Fruit fly (Drosophila melanogaster): ENCODE data around the gene SdhD.

The SdhD gene

dm6 chr3R:23721936-23722335 lies 38.5 kb downstream of the SdhD start (continued):
- no peak for TF ChIP-seq Mes4 (GFP tag; optimal IDR thresholded peaks at IDR 0.05)
- TF ChIP-seq chinmo (GFP tag; IDR thresholded peaks at IDR 0.05; ENCODE audit: partially characterized antibody), result no peak
- peak; percentile 1 for TF ChIP-seq Jarid2 (GFP tag; optimal IDR thresholded peaks at IDR 0.05)
- no peak for TF ChIP-seq Scr (GFP tag; IDR thresholded peaks at IDR 0.05; ENCODE audit: partially characterized antibody)
- no peak for TF ChIP-seq CG1647 (GFP tag; optimal IDR thresholded peaks at IDR 0.05)
- TF ChIP-seq CG3281 (GFP tag; optimal IDR thresholded peaks at IDR 0.05), result peak; percentile 2
- peak; percentile 43 for TF ChIP-seq CG12391 (tag; optimal IDR thresholded peaks at IDR 0.05)
- no peak for TF ChIP-seq zf30C (GFP tag; optimal IDR thresholded peaks at IDR 0.05)
- peak; percentile 22 for TF ChIP-seq CG4424 (GFP tag; optimal IDR thresholded peaks at IDR 0.05)
- TF ChIP-seq Asciz (GFP tag; optimal IDR thresholded peaks at IDR 0.05), result peak; percentile 2
- TF ChIP-seq Dp (GFP tag; optimal IDR thresholded peaks at IDR 0.05), result peak; percentile 95
- TF ChIP-seq CG12744 (GFP tag; optimal IDR thresholded peaks at IDR 0.05), result no peak
- TF ChIP-seq Meics (GFP tag; optimal IDR thresholded peaks at IDR 0.05), result peak; percentile 35
- no peak for TF ChIP-seq CG6654 (GFP tag; optimal IDR thresholded peaks at IDR 0.05)
- peak; percentile 91 for TF ChIP-seq Ets65A (GFP tag)
- TF ChIP-seq nmo (GFP tag; optimal IDR thresholded peaks at IDR 0.05), result peak; percentile 50
- peak; percentile 2 for TF ChIP-seq CG18619 (GFP tag; optimal IDR thresholded peaks at IDR 0.05)
- no peak for TF ChIP-seq ken (GFP tag; IDR thresholded peaks at IDR 0.05)
- peak; percentile 50 for TF ChIP-seq CG9932 (GFP tag; IDR thresholded peaks at IDR 0.05)
- TF ChIP-seq CG18476 (GFP tag; optimal IDR thresholded peaks at IDR 0.05), result peak; percentile 11
- peak; percentile 31; the same call in 1 of the 2 replicates for TF ChIP-seq CG13287 (GFP tag; IDR thresholded peaks at IDR 0.05; ENCODE audit: partially characterized antibody)
- peak; percentile 35 for TF ChIP-seq CG7839 (tag; optimal IDR thresholded peaks at IDR 0.05)
- peak; percentile 24 for TF ChIP-seq CG2116 (GFP tag; optimal IDR thresholded peaks at IDR 0.05)
- TF ChIP-seq CG6683 (GFP tag; optimal IDR thresholded peaks at IDR 0.05), result no peak
- TF ChIP-seq eve (GFP tag; optimal IDR thresholded peaks at IDR 0.05), result peak in 1 of 2 experiments; percentile 31
- TF ChIP-seq Trl (optimal IDR thresholded peaks at IDR 0.05), result no peak
- TF ChIP-seq Trl (GFP tag; optimal IDR thresholded peaks at IDR 0.05), result peak; percentile 19
- no peak for TF ChIP-seq CG2129 (GFP tag; IDR thresholded peaks at IDR 0.05; ENCODE audit: partially characterized antibody)
- TF ChIP-seq CG17912 (GFP tag; optimal IDR thresholded peaks at IDR 0.05), result peak; percentile 55
- TF ChIP-seq CG17802 (tag; optimal IDR thresholded peaks at IDR 0.05), result no peak
- no peak for TF ChIP-seq CG11696 (GFP tag; IDR thresholded peaks at IDR 0.05)
- peak; percentile 32; the same call in 1 of the 2 replicates for TF ChIP-seq NFAT (GFP tag; IDR thresholded peaks at IDR 0.05)
- peak; percentile 67 for TF ChIP-seq salm (tag; optimal IDR thresholded peaks at IDR 0.05)
- peak; percentile 36 for TF ChIP-seq CG5245 (GFP tag; optimal IDR thresholded peaks at IDR 0.05)
- TF ChIP-seq onecut (GFP tag; IDR thresholded peaks at IDR 0.05), result peak; percentile 22; the same call in 1 of the 2 replicates
- TF ChIP-seq gce (GFP tag; IDR thresholded peaks at IDR 0.05), result no peak
- TF ChIP-seq amos (GFP tag; IDR thresholded peaks at IDR 0.05; ENCODE audit: partially characterized antibody), result no peak
- no peak for TF ChIP-seq yki (optimal IDR thresholded peaks at IDR 0.05)
- TF ChIP-seq ci (GFP tag; IDR thresholded peaks at IDR 0.05), result 0 out of 3 replicates have a peak, but pooled peaks have one; percentile 26
- peak; percentile 56 for TF ChIP-seq grau (tag; optimal IDR thresholded peaks at IDR 0.05)
- peak; percentile 17 for TF ChIP-seq pita (GFP tag; optimal IDR thresholded peaks at IDR 0.05)
- no peak for TF ChIP-seq CG16863 (GFP tag; optimal IDR thresholded peaks at IDR 0.05)
- TF ChIP-seq ara (GFP tag; IDR thresholded peaks at IDR 0.05), result no peak
- TF ChIP-seq CG10979 (tag; optimal IDR thresholded peaks at IDR 0.05), result peak; percentile 24
- TF ChIP-seq CG10543 (GFP tag; optimal IDR thresholded peaks at IDR 0.05), result no peak
- no peak for TF ChIP-seq sc (optimal IDR thresholded peaks at IDR 0.05)
- no peak for TF ChIP-seq sc (GFP tag; optimal IDR thresholded peaks at IDR 0.05)
- peak; percentile 63 for TF ChIP-seq abd-A (tag; optimal IDR thresholded peaks at IDR 0.05)
- TF ChIP-seq slbo (GFP tag; IDR thresholded peaks at IDR 0.05), result peak; percentile 56
- peak; percentile 42; the same call in 1 of the 2 replicates for TF ChIP-seq Bgb (GFP tag; IDR thresholded peaks at IDR 0.05; ENCODE audit: partially characterized antibody)
- TF ChIP-seq CG6765 (GFP tag; optimal IDR thresholded peaks at IDR 0.05), result no peak

All from whole organism, embryonic.